Fruit fly (Drosophila melanogaster): ENCODE results near the gene CG13713.

DNA sequence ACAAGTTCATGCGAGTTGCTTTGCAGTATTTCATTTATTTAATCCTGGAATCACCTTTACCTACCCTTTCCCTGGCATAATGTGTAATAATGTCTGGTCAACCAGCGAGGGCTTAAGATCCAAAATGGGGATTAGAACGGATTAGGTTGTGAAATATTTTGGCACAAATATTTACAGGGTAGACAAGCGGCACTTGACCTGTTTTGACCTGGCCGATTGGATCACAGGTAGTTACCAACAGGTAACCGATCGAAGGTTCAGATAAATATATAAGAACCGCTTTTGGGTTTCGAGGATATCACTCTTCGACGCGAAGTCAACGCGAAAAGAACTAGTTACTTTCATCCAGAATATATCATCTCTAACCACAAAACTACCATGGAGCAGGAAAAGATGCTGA is at the start of gene CG13713:
- TF ChIP-seq Mrtf (GFP tag; IDR thresholded peaks at IDR 0.05) (no peak), en (GFP tag; optimal IDR thresholded peaks at IDR 0.05) (no peak), Camta (GFP tag; optimal IDR thresholded peaks at IDR 0.05) (no peak), Opbp (GFP tag; IDR thresholded peaks at IDR 0.05; ENCODE audit: partially characterized antibody) (no peak), kay (GFP tag; optimal IDR thresholded peaks at IDR 0.05) (no peak), Xbp1 (GFP tag; optimal IDR thresholded peaks at IDR 0.05) (no peak), CG14441 (GFP tag; IDR thresholded peaks at IDR 0.05) (no peak), Dek (tag; optimal IDR thresholded peaks at IDR 0.05) (no peak), Mad (GFP tag; optimal IDR thresholded peaks at IDR 0.05) (no peak), Jarid2 (GFP tag; optimal IDR thresholded peaks at IDR 0.05) (no peak), CG6654 (GFP tag; optimal IDR thresholded peaks at IDR 0.05) (no peak)

Measured in whole organism, embryonic.